Fruit fly (Drosophila melanogaster): ENCODE measurements around the gene CG13248.

CG13248 gene

dm6 chr3L:20399550-20400109 lies 10.7 kb downstream of the CG13248 start:
- peak; percentile 92 for TF ChIP-seq CG8159 (tag; optimal IDR thresholded peaks at IDR 0.05)
- peak; percentile 90 for TF ChIP-seq CG32121 (GFP tag; IDR thresholded peaks at IDR 0.05)
- peak; percentile 86 for TF ChIP-seq Snoo (tag; optimal IDR thresholded peaks at IDR 0.05)
- TF ChIP-seq Pif1B (GFP tag; optimal IDR thresholded peaks at IDR 0.05), result peak; percentile 88
- TF ChIP-seq CG4496 (GFP tag; IDR thresholded peaks at IDR 0.05), result peak; percentile 91
- peak; percentile 92 for TF ChIP-seq CG9948 (tag; optimal IDR thresholded peaks at IDR 0.05)
- TF ChIP-seq rn (GFP tag; IDR thresholded peaks at IDR 0.05), result peak; percentile 65; the same call in 1 of the 2 replicates
- peak; percentile 92 for TF ChIP-seq CG17806 (tag; optimal IDR thresholded peaks at IDR 0.05)
- TF ChIP-seq CG12605 (GFP tag; IDR thresholded peaks at IDR 0.05), result peak; percentile 82
- peak; percentile 78 for TF ChIP-seq Ets98B (GFP tag; IDR thresholded peaks at IDR 0.05)
- peak; percentile 84 for TF ChIP-seq fd96Ca (GFP tag; IDR thresholded peaks at IDR 0.05)
- peak; percentile 74 for TF ChIP-seq CG13204 (GFP tag; optimal IDR thresholded peaks at IDR 0.05)
- peak; percentile 74; the same call in 1 of the 2 replicates for TF ChIP-seq CG10348 (GFP tag; IDR thresholded peaks at IDR 0.05)
- TF ChIP-seq CG8301 (tag; optimal IDR thresholded peaks at IDR 0.05), result peak; percentile 94
- TF ChIP-seq Pif1A (GFP tag; optimal IDR thresholded peaks at IDR 0.05), result peak; percentile 89
- peak; percentile 91 for TF ChIP-seq CG15710 (tag; optimal IDR thresholded peaks at IDR 0.05)
- peak; percentile 84 for TF ChIP-seq CG34367 (tag; optimal IDR thresholded peaks at IDR 0.05)
- TF ChIP-seq gl (tag; optimal IDR thresholded peaks at IDR 0.05), result peak; percentile 58
- TF ChIP-seq CG14655 (GFP tag; optimal IDR thresholded peaks at IDR 0.05), result peak; percentile 95
- TF ChIP-seq D1 (tag; optimal IDR thresholded peaks at IDR 0.05), result peak; percentile 81
- peak; percentile 29 for TF ChIP-seq EcR (GFP tag; optimal IDR thresholded peaks at IDR 0.05)

DNA sequence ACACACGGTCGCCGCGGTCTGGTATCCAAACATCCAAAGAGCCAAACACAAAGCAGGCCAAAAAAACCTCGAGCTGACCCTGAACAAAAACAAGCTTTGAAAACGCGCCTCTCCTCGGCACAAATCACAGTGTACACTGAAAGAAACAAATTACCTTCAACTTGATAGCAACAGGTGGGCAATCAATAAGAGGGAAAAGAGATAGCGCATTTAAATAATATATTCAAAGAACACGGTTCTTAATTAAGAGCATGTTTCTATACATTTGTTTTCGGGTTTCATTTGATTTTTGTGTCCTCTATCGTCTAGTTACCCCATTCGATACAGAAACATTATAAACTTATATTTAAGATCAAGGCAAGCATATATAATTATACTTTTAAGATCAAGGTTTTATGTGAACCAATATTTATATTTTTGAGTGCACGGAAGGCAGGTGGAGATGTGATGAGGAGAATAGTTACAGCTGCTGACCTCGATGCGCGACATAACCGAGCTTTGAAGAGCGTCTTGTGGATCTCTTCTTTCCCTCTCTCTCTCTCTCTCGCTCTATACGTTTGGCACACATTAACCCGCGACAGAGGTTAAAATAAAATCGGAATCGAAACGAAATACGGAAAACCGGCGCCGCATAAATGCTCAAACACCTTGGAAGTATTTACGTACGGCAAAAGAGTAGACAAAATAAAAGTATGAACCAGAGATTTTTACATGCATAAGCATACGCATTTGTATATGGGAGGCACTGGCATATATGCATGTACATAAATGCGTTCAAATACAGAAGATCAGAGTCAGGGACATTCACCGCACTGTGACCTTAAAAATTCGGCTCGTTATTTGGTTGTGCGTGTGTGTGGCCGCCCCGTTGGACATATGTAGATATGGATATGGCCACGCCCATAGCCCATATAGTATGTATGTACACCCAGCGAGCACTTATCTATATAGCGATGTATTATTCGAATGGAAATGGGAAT lies 11.8 kb downstream of the CG13248 start:
- peak; percentile 87 for TF ChIP-seq CG8301 (tag; optimal IDR thresholded peaks at IDR 0.05)
- TF ChIP-seq CG4496 (GFP tag; IDR thresholded peaks at IDR 0.05), result peak; percentile 62; the same call in 2 of the 3 replicates
- TF ChIP-seq CG12605 (GFP tag; IDR thresholded peaks at IDR 0.05), result peak; percentile 35; the same call in 1 of the 2 replicates
- TF ChIP-seq D1 (tag; optimal IDR thresholded peaks at IDR 0.05), result peak; percentile 16
- peak; percentile 29; the same call in 1 of the 2 replicates for TF ChIP-seq CG10348 (GFP tag; IDR thresholded peaks at IDR 0.05)
- TF ChIP-seq CG8159 (tag; optimal IDR thresholded peaks at IDR 0.05), result peak; percentile 80
- TF ChIP-seq rn (GFP tag; IDR thresholded peaks at IDR 0.05), result no peak
- TF ChIP-seq CG13204 (GFP tag; optimal IDR thresholded peaks at IDR 0.05), result peak; percentile 19
- TF ChIP-seq CG34367 (tag; optimal IDR thresholded peaks at IDR 0.05), result peak; percentile 62
- TF ChIP-seq CG9948 (tag; optimal IDR thresholded peaks at IDR 0.05), result peak; percentile 78
- TF ChIP-seq fd96Ca (GFP tag; IDR thresholded peaks at IDR 0.05), result peak; percentile 65
- TF ChIP-seq gl (tag; optimal IDR thresholded peaks at IDR 0.05), result peak; percentile 22
- TF ChIP-seq CG14655 (GFP tag; optimal IDR thresholded peaks at IDR 0.05), result no peak
- peak; percentile 53 for TF ChIP-seq Ets98B (GFP tag; IDR thresholded peaks at IDR 0.05)
- TF ChIP-seq Snoo (tag; optimal IDR thresholded peaks at IDR 0.05), result peak; percentile 65
- TF ChIP-seq Pif1B (GFP tag; optimal IDR thresholded peaks at IDR 0.05), result peak; percentile 84
- peak; percentile 75 for TF ChIP-seq CG17806 (tag; optimal IDR thresholded peaks at IDR 0.05)
- peak; percentile 65 for TF ChIP-seq CG15710 (tag; optimal IDR thresholded peaks at IDR 0.05)
- TF ChIP-seq EcR (GFP tag; optimal IDR thresholded peaks at IDR 0.05), result no peak
- TF ChIP-seq CG32121 (GFP tag; IDR thresholded peaks at IDR 0.05), result peak; percentile 70
- peak; percentile 85 for TF ChIP-seq Pif1A (GFP tag; optimal IDR thresholded peaks at IDR 0.05)

- TF ChIP-seq Pif1B (GFP tag; optimal IDR thresholded peaks at IDR 0.05), result no peak
- no peak for TF ChIP-seq CG32121 (GFP tag; IDR thresholded peaks at IDR 0.05)
- TF ChIP-seq Snoo (tag; optimal IDR thresholded peaks at IDR 0.05), result no peak
- TF ChIP-seq CG9948 (tag; optimal IDR thresholded peaks at IDR 0.05), result no peak
- TF ChIP-seq CG8301 (tag; optimal IDR thresholded peaks at IDR 0.05), result no peak
- TF ChIP-seq Pif1A (GFP tag; optimal IDR thresholded peaks at IDR 0.05), result no peak
- no peak for TF ChIP-seq CG17806 (tag; optimal IDR thresholded peaks at IDR 0.05)
- no peak for TF ChIP-seq CG13204 (GFP tag; optimal IDR thresholded peaks at IDR 0.05)
- no peak for TF ChIP-seq EcR (GFP tag; optimal IDR thresholded peaks at IDR 0.05)
- TF ChIP-seq CG14655 (GFP tag; optimal IDR thresholded peaks at IDR 0.05), result no peak
- no peak for TF ChIP-seq CG10348 (GFP tag; IDR thresholded peaks at IDR 0.05)
- no peak for TF ChIP-seq CG4496 (GFP tag; IDR thresholded peaks at IDR 0.05)
- TF ChIP-seq Ets98B (GFP tag; IDR thresholded peaks at IDR 0.05), result no peak
- TF ChIP-seq D1 (tag; optimal IDR thresholded peaks at IDR 0.05), result no peak
- TF ChIP-seq rn (GFP tag; IDR thresholded peaks at IDR 0.05), result no peak
- no peak for TF ChIP-seq CG8159 (tag; optimal IDR thresholded peaks at IDR 0.05)
- TF ChIP-seq CG12605 (GFP tag; IDR thresholded peaks at IDR 0.05), result no peak
- TF ChIP-seq CG34367 (tag; optimal IDR thresholded peaks at IDR 0.05), result no peak
Measured at dm6 chr3L:20397770-20398169, 12.6 kb downstream of the CG13248 start.

DNA sequence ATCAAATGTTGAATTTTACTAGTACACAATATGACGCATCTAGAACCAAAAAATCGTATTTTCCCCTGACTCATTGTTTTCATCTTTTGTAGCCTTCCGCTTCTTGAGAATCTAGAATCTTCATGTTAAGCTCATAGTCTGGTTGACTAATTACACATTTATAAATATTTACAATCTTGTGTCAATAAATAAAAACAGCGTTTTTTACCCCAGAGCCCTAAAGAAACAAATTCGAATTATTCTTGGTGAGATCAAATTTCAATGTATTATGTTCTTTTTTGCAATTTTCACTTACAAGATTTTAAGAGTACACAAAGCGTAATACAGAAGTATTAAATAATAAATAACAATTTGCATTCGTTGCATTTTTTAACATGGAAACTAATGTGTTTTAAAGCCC lies 14.3 kb downstream of the CG13248 start:
- TF ChIP-seq CG14655 (GFP tag; optimal IDR thresholded peaks at IDR 0.05), result no peak
- TF ChIP-seq gl (tag; optimal IDR thresholded peaks at IDR 0.05), result no peak
- no peak for TF ChIP-seq rn (GFP tag; IDR thresholded peaks at IDR 0.05)
- TF ChIP-seq EcR (GFP tag; optimal IDR thresholded peaks at IDR 0.05), result no peak
- no peak for TF ChIP-seq CG15710 (tag; optimal IDR thresholded peaks at IDR 0.05)

Data from whole organism, pupa.